Fruit fly (Drosophila melanogaster) whole organism, embryonic: ENCODE measurements around the gene eIF4E6.

Experiments used
- CG1529 ChIP-seq: fragments of 200-800 bp; sonication (Bioruptor generic); optimal IDR thresholded peaks from 3 replicates; lab custom pipeline; 2018; ENCODE audit warnings: missing biosample characterization, missing genetic modification characterization
- CG17186 ChIP-seq: fragments of 200-800 bp; sonication (Bioruptor generic); optimal IDR thresholded peaks from 3 replicates; lab custom pipeline; 2017; ENCODE audit warnings: missing biosample characterization, missing genetic modification reagents, missing genetic modification characterization
- CrebB ChIP-seq: fragments of 200-800 bp; sonication (Bioruptor generic); optimal IDR thresholded peaks from 3 replicates; lab custom pipeline; 2018; ENCODE audit warnings: missing biosample characterization, mild to moderate bottlenecking, missing genetic modification characterization
- hth ChIP-seq: fragments of >200 bp; optimal IDR thresholded peaks from 2 replicates; lab custom pipeline; 2017; ENCODE audit warnings: inconsistent platforms
- nau ChIP-seq: fragments of 200-800 bp; sonication (Bioruptor generic); optimal IDR thresholded peaks from 3 replicates; lab custom pipeline; 2017; ENCODE audit warnings: missing biosample characterization, mild to moderate bottlenecking, missing genetic modification characterization, missing genetic modification reagents
- sr ChIP-seq: fragments of 200-800 bp; sonication (Bioruptor generic); IDR thresholded peaks from 3 replicates; pipeline ENCODE4 v1.3.6; 2022; ENCODE audit warnings: missing biosample characterization, missing genetic modification characterization
- ssp ChIP-seq: fragments of 200-800 bp; sonication (Bioruptor generic); IDR thresholded peaks from 2 replicates; pipeline ENCODE4 v1.3.6; 2022; ENCODE audit warnings: missing biosample characterization, missing genetic modification characterization

- no peak for TF ChIP-seq ssp (GFP tag; lab: Robert Waterston, UW)
- TF ChIP-seq nau (GFP tag; lab: Kevin White, UChicago), result no peak
- no peak for TF ChIP-seq CG1529 (GFP tag; lab: Kevin White, UChicago)
- TF ChIP-seq hth, result no peak
- no peak for TF ChIP-seq sr (GFP tag; lab: Robert Waterston, UW)
- TF ChIP-seq CrebB (tag; lab: Kevin White, UChicago), result no peak
- TF ChIP-seq CG17186 (GFP tag; lab: Kevin White, UChicago), result no peak
Observed at dm6 chr3R:28998999-28999398, 28.0 kb downstream of the eIF4E6 start.
